Worm (Caenorhabditis elegans): ENCODE data around the gene F36A4.4.

- TF ChIP-seq skn-1 (tag; optimal IDR thresholded peaks at IDR 0.05) (no peak), elt-3 (tag; optimal IDR thresholded peaks at IDR 0.05) (no peak), unc-55 (GFP tag; optimal IDR thresholded peaks at IDR 0.05) (no peak), crh-2 (tag; optimal IDR thresholded peaks at IDR 0.05) (no peak), zag-1 (tag; optimal IDR thresholded peaks at IDR 0.05) (no peak), ceh-82 (tag; optimal IDR thresholded peaks at IDR 0.05) (no peak), elt-1 (tag; optimal IDR thresholded peaks at IDR 0.05) (no peak), fos-1 (tag; optimal IDR thresholded peaks at IDR 0.05) (no peak), ztf-11 (tag; optimal IDR thresholded peaks at IDR 0.05) (no peak), nhr-77 (tag; optimal IDR thresholded peaks at IDR 0.05) (no peak)
These were observed 20.9 kb upstream of the F36A4.4 start, which contains the start of gene ttr-20 for ce11 chrIV:4246493-4246892.
